Worm (Caenorhabditis elegans): ENCODE measurements around the gene ceph-41.

The ceph-41 gene

ce11 chrIV:8136005-8136512, 9.1 kb downstream of the ceph-41 start, which contains the start of the genes isp-1 and islo-1:
Gene isp-1, minus strand, starts transcription at chrIV:8136055.
Gene islo-1, plus strand, starts transcription at chrIV:8136389.
- TF ChIP-seq ttx-3 (tag; optimal IDR thresholded peaks at IDR 0.05) (no peak), nfya-1 (tag; optimal IDR thresholded peaks at IDR 0.05) (peak; percentile 60), unc-42 (tag; optimal IDR thresholded peaks at IDR 0.05) (peak; percentile 4), hlh-30 (tag; optimal IDR thresholded peaks at IDR 0.05; ENCODE audit: insufficient read depth) (peak; percentile 41), nhr-11 (tag; optimal IDR thresholded peaks at IDR 0.05) (no peak), elt-2 (tag; optimal IDR thresholded peaks at IDR 0.05) (peak; percentile 36), ceh-31 (tag; optimal IDR thresholded peaks at IDR 0.05) (peak; percentile 55), K09A11.1 (tag; optimal IDR thresholded peaks at IDR 0.05; ENCODE audit: insufficient read depth) (no peak), unc-55 (GFP tag; optimal IDR thresholded peaks at IDR 0.05) (peak; percentile 17), ref-2 (tag; optimal IDR thresholded peaks at IDR 0.05) (peak; percentile 56), unc-3 (GFP tag; conservative IDR thresholded peaks at IDR 0.05) (no peak), unc-3 (tag; optimal IDR thresholded peaks at IDR 0.05) (no peak), ceh-34 (tag; optimal IDR thresholded peaks at IDR 0.05) (peak; percentile 34), tbx-2 (tag; optimal IDR thresholded peaks at IDR 0.05) (peak; percentile 55), ceh-18 (tag; optimal IDR thresholded peaks at IDR 0.05) (peak; percentile 79), ceh-19 (GFP tag; optimal IDR thresholded peaks at IDR 0.05) (no peak), rnt-1 (tag; optimal IDR thresholded peaks at IDR 0.05) (peak; percentile 50)

ce11 chrIV:8136548-8136947, 9.5 kb downstream of the ceph-41 start:
- no peak for TF ChIP-seq ztf-16 (tag; optimal IDR thresholded peaks at IDR 0.05)
- TF ChIP-seq unc-3 (GFP tag; conservative IDR thresholded peaks at IDR 0.05): no peak
- no peak for TF ChIP-seq unc-3 (tag; optimal IDR thresholded peaks at IDR 0.05)
- no peak for TF ChIP-seq ttx-3 (tag; optimal IDR thresholded peaks at IDR 0.05)
- TF ChIP-seq ama-1 (optimal IDR thresholded peaks at IDR 0.05): no peak
- no peak for TF ChIP-seq odd-2 (tag; optimal IDR thresholded peaks at IDR 0.05)
- no peak for TF ChIP-seq pat-9 (tag; optimal IDR thresholded peaks at IDR 0.05)
- TF ChIP-seq lin-11 (tag; optimal IDR thresholded peaks at IDR 0.05): no peak
- TF ChIP-seq hlh-8 (tag; optimal IDR thresholded peaks at IDR 0.05): no peak
- TF ChIP-seq fkh-6 (tag; optimal IDR thresholded peaks at IDR 0.05): no peak
- no peak for TF ChIP-seq elt-4 (tag; optimal IDR thresholded peaks at IDR 0.05)
- TF ChIP-seq rnt-1 (tag; optimal IDR thresholded peaks at IDR 0.05): no peak

ce11 chrIV:8138984-8139383, 12.0 kb downstream of the ceph-41 start, which contains the start of gene pmk-3:
Gene pmk-3, plus strand, starts transcription at chrIV:8139219.
- TF ChIP-seq hlh-6 (tag; optimal IDR thresholded peaks at IDR 0.05): no peak
- TF ChIP-seq K09A11.1 (tag; optimal IDR thresholded peaks at IDR 0.05; ENCODE audit: insufficient read depth): no peak
- no peak for TF ChIP-seq fkh-6 (tag; optimal IDR thresholded peaks at IDR 0.05)

ce11 chrIV:8142735-8143550, 15.9 kb downstream of the ceph-41 start, which contains the start of gene pmk-2:
Gene pmk-2, plus strand, starts transcription at chrIV:8143500.
- peak; percentile 6 for TF ChIP-seq ceh-14 (tag; optimal IDR thresholded peaks at IDR 0.05)
- TF ChIP-seq hlh-8 (tag; optimal IDR thresholded peaks at IDR 0.05): no peak
- TF ChIP-seq unc-42 (tag; optimal IDR thresholded peaks at IDR 0.05): peak; percentile 49

- TF ChIP-seq nfya-1 (tag; optimal IDR thresholded peaks at IDR 0.05): no peak
- TF ChIP-seq tbx-2 (tag; optimal IDR thresholded peaks at IDR 0.05): no peak
- no peak for TF ChIP-seq ahr-1 (tag; optimal IDR thresholded peaks at IDR 0.05)
- no peak for TF ChIP-seq sox-2 (GFP tag; IDR thresholded peaks at IDR 0.05)
- TF ChIP-seq hlh-6 (tag; optimal IDR thresholded peaks at IDR 0.05): no peak
- TF ChIP-seq nhr-232 (tag; optimal IDR thresholded peaks at IDR 0.05): no peak
Observed at ce11 chrIV:8144341-8144740, 17.3 kb downstream of the ceph-41 start.

- no peak for TF ChIP-seq ahr-1 (tag; optimal IDR thresholded peaks at IDR 0.05)
- TF ChIP-seq ceh-34 (tag; optimal IDR thresholded peaks at IDR 0.05): no peak
- TF ChIP-seq odd-2 (tag; optimal IDR thresholded peaks at IDR 0.05): no peak
- no peak for TF ChIP-seq T23F11.4 (GFP tag; optimal IDR thresholded peaks at IDR 0.05)
- no peak for TF ChIP-seq ceh-24 (tag; optimal IDR thresholded peaks at IDR 0.05)
- TF ChIP-seq ceh-45 (GFP tag; IDR thresholded peaks at IDR 0.05): no peak
- no peak for TF ChIP-seq hlh-8 (tag; optimal IDR thresholded peaks at IDR 0.05)
- no peak for TF ChIP-seq ceh-14 (tag; optimal IDR thresholded peaks at IDR 0.05)
- no peak for TF ChIP-seq fkh-6 (tag; optimal IDR thresholded peaks at IDR 0.05)
- peak; percentile 10 for TF ChIP-seq nfya-1 (tag; optimal IDR thresholded peaks at IDR 0.05)
- no peak for TF ChIP-seq ama-1 (optimal IDR thresholded peaks at IDR 0.05)
- TF ChIP-seq ztf-16 (tag; optimal IDR thresholded peaks at IDR 0.05): no peak
- no peak for TF ChIP-seq hlh-6 (tag; optimal IDR thresholded peaks at IDR 0.05)
- no peak for TF ChIP-seq lin-11 (tag; optimal IDR thresholded peaks at IDR 0.05)
- no peak for TF ChIP-seq pros-1 (tag; optimal IDR thresholded peaks at IDR 0.05)
- no peak for TF ChIP-seq ceh-18 (tag; optimal IDR thresholded peaks at IDR 0.05)
- TF ChIP-seq hlh-30 (tag; optimal IDR thresholded peaks at IDR 0.05; ENCODE audit: insufficient read depth): peak; percentile 91
Observed at ce11 chrIV:8146283-8146682, 19.3 kb downstream of the ceph-41 start.

Measured in whole organism, late embryonic.